Worm (Caenorhabditis elegans) whole organism, L3 larva: ENCODE data around the gene W04G3.11.

Experiments used
- ceh-28 ChIP-seq: fragments of 150-350 bp; optimal IDR thresholded peaks from 2 replicates; lab custom pipeline; 2014; ENCODE audit warnings: missing biosample characterization, missing genetic modification reagents, missing genetic modification characterization
- ceh-82 ChIP-seq: fragments of 150-350 bp; optimal IDR thresholded peaks from 2 replicates; lab custom pipeline; 2014; ENCODE audit warnings: missing biosample characterization, missing genetic modification characterization
- elt-3 ChIP-seq, 3 experiments: fragments of 150-350 bp in 1 of 3; sonication (generic microtip) in 2 of 3; optimal IDR thresholded peaks; 2 replicates in 2 of 3; 4 replicates in 1 of 3; lab custom pipeline; 2014 to 2017; ENCODE audit warnings: missing biosample characterization in 3 of 3, missing genetic modification characterization in 3 of 3
- fkh-10 ChIP-seq: sonication (generic microtip); optimal IDR thresholded peaks from 2 replicates; lab custom pipeline; 2017; ENCODE audit warnings: missing biosample characterization, missing genetic modification reagents, missing genetic modification characterization
- fos-1 ChIP-seq: fragments of 150-350 bp; optimal IDR thresholded peaks from 2 replicates; lab custom pipeline; 2014; ENCODE audit warnings: missing biosample characterization, missing genetic modification characterization
- nhr-43 ChIP-seq: sonication (generic microtip); optimal IDR thresholded peaks from 2 replicates; lab custom pipeline; 2016; ENCODE audit warnings: mild to moderate bottlenecking, missing genetic modification characterization, missing compliant biosample characterization; ENCODE audit not compliant: poor library complexity, severe bottlenecking
- skn-1 ChIP-seq: fragments of 150-350 bp; optimal IDR thresholded peaks from 2 replicates; lab custom pipeline; 2014; ENCODE audit warnings: missing biosample characterization, missing genetic modification characterization
- unc-62 ChIP-seq: fragments of 150-350 bp; sonication (generic microtip); optimal IDR thresholded peaks from 4 replicates; lab custom pipeline; 2014; ENCODE audit warnings: missing biosample characterization, missing genetic modification reagents, missing genetic modification characterization
- zag-1 ChIP-seq: fragments of 150-350 bp; optimal IDR thresholded peaks from 2 replicates; lab custom pipeline; 2014; ENCODE audit warnings: missing biosample characterization, missing genetic modification characterization
- ztf-11 ChIP-seq: fragments of 150-350 bp; optimal IDR thresholded peaks from 2 replicates; lab custom pipeline; 2014; ENCODE audit warnings: missing biosample characterization, missing genetic modification characterization

ce11 chrX:11134750-11135394 lies 45.9 kb downstream of the W04G3.11 start:
- no peak for TF ChIP-seq ceh-82 (tag; lab: Kevin White, UChicago)
- TF ChIP-seq fos-1 (tag; lab: Kevin White, UChicago): no peak
- no peak for TF ChIP-seq skn-1 (tag; lab: Kevin White, UChicago)
- TF ChIP-seq ztf-11: no peak
- TF ChIP-seq nhr-43 (tag; lab: Kevin White, UChicago): no peak
- TF ChIP-seq zag-1 (tag; lab: Kevin White, UChicago): no peak
- TF ChIP-seq ceh-28: no peak
- no peak for TF ChIP-seq unc-62 (GFP tag; lab: Kevin White, UChicago)
- no peak for TF ChIP-seq fkh-10
- TF ChIP-seq elt-3 (tag; optimal IDR thresholded peaks at IDR 0.05; lab: Kevin White, UChicago): no peak
